Worm (Caenorhabditis elegans) whole organism, midembryonic: ENCODE data around the gene ZK856.16.

ENCODE experiments used
- cog-1 ChIP-seq: sonication (generic microtip); optimal IDR thresholded peaks from 2 replicates; lab custom pipeline; 2016; ENCODE audit warnings: missing genetic modification characterization, missing compliant biosample characterization
- flt-1 ChIP-seq: fragments of 200-800 bp; sonication (Bioruptor generic); IDR thresholded peaks from 2 replicates; pipeline ENCODE4 v1.3.6; 2022; ENCODE audit warnings: missing genetic modification characterization, missing compliant biosample characterization
- klf-2 ChIP-seq: fragments of 200-800 bp; sonication (Bioruptor generic); conservative IDR thresholded peaks from 2 replicates; pipeline ENCODE4 v1.3.6; 2022; ENCODE audit warnings: missing genetic modification reagents, missing genetic modification characterization, missing compliant biosample characterization
- med-1 ChIP-seq: sonication (generic microtip); optimal IDR thresholded peaks from 2 replicates; lab custom pipeline; 2017; ENCODE audit warnings: missing genetic modification characterization, mild to moderate bottlenecking, missing compliant biosample characterization, antibody characterized with exemption, missing genetic modification reagents; ENCODE audit not compliant: insufficient read depth
- ref-1 ChIP-seq: fragments of 200-800 bp; sonication (Bioruptor generic); conservative IDR thresholded peaks from 2 replicates; pipeline ENCODE4 v1.3.6; 2022; ENCODE audit warnings: missing genetic modification reagents, missing genetic modification characterization, missing compliant biosample characterization
- tab-1 ChIP-seq: fragments of 200-800 bp; sonication (Bioruptor generic); IDR thresholded peaks from 2 replicates; pipeline ENCODE4 v1.3.6; 2022; ENCODE audit warnings: missing genetic modification characterization, missing compliant biosample characterization

DNA sequence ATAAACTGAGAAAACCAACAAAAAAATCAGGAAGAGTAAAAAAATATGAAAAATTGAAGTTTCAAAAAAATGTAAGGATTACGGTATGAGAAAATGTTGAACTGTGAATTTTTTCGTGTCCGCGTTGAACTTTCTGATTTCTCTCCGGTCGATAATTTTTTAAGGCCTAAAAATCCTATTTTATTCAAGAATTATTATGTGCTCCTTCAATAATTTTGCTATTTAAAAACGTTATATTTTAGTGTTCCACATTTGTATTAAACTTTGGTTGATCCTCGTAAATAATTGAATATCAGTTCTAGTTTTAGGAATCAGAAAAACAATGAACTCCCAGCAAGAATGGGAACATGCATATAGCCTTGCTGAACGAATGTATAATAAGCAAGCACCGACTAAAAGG is 7.2 kb upstream of the ZK856.16 start, which contains the start of gene hpo-40:
- TF ChIP-seq flt-1 (GFP tag; lab: Robert Waterston, UW) (no peak), ref-1 (GFP tag; lab: Robert Waterston, UW) (no peak), tab-1 (no peak), klf-2 (GFP tag; lab: Robert Waterston, UW) (no peak), med-1 (GFP tag; lab: Kevin White, UChicago) (no peak), cog-1 (tag; lab: Kevin White, UChicago) (no peak)
